Worm (Caenorhabditis elegans) whole organism, mixed stage, embryonic: ENCODE results near the gene ttr-7.

Experiments
- ceh-39 ChIP-seq: fragments of 150-350 bp; optimal IDR thresholded peaks from 2 replicates; lab custom pipeline; 2014; ENCODE audit warnings: missing biosample characterization, missing genetic modification characterization
- cnd-1 ChIP-seq: fragments of 200-800 bp; sonication (Bioruptor generic); optimal IDR thresholded peaks from 2 replicates; lab custom pipeline; 2018; ENCODE audit warnings: mild to moderate bottlenecking, missing genetic modification characterization, missing compliant biosample characterization
- ham-2 ChIP-seq: fragments of 200-800 bp; sonication (Bioruptor generic); optimal IDR thresholded peaks from 2 replicates; lab custom pipeline; 2018; ENCODE audit warnings: mild to moderate bottlenecking, missing genetic modification characterization, missing compliant biosample characterization
- nhr-28 ChIP-seq: fragments of 150-350 bp; optimal IDR thresholded peaks from 2 replicates; lab custom pipeline; 2014; ENCODE audit warnings: missing biosample characterization, missing genetic modification characterization
- pha-4 ChIP-seq: fragments of 150-350 bp; optimal IDR thresholded peaks from 2 replicates; lab custom pipeline; 2018; ENCODE audit warnings: missing biosample characterization, missing genetic modification reagents, missing genetic modification characterization
- snpc-4 ChIP-seq: fragments of 150-350 bp; optimal IDR thresholded peaks from 2 replicates; lab custom pipeline; 2014; ENCODE audit warnings: missing biosample characterization, missing genetic modification characterization
- sptf-1 ChIP-seq: sonication (generic microtip); optimal IDR thresholded peaks from 2 replicates; lab custom pipeline; 2017; ENCODE audit warnings: mild to moderate bottlenecking, missing genetic modification characterization, moderate library complexity, missing compliant biosample characterization
- unc-39 ChIP-seq: fragments of 150-350 bp; optimal IDR thresholded peaks from 2 replicates; lab custom pipeline; 2014; ENCODE audit warnings: missing biosample characterization, missing genetic modification characterization
- unc-62 ChIP-seq: fragments of 150-350 bp; optimal IDR thresholded peaks from 2 replicates; lab custom pipeline; 2014; ENCODE audit warnings: missing biosample characterization, missing genetic modification reagents, missing genetic modification characterization

ce11 chrIII:640198-640803 lies 34.5 kb downstream of the ttr-7 start, which contains the start of the genes tag-266 and tag-267:
- no peak for TF ChIP-seq ham-2 (GFP tag; lab: Kevin White, UChicago)
- no peak for TF ChIP-seq nhr-28 (tag; lab: Kevin White, UChicago)
- TF ChIP-seq unc-39 (tag; lab: Kevin White, UChicago), result no peak
- peak; percentile 4 for TF ChIP-seq ceh-39
- no peak for TF ChIP-seq snpc-4
- no peak for TF ChIP-seq pha-4
- TF ChIP-seq unc-62 (GFP tag; lab: Kevin White, UChicago), result no peak
- peak; percentile 89 for TF ChIP-seq sptf-1 (tag; lab: Kevin White, UChicago)
- TF ChIP-seq cnd-1 (tag; lab: Kevin White, UChicago), result peak; percentile 65
